Fruit fly (Drosophila melanogaster) whole organism, embryonic: Measurements from ENCODE around the gene CG3604.
A peak's percentile ranks its signal among the peaks of the same experiment; 100 is the strongest.

Experiments used
- ATbp ChIP-seq: fragments of 200-800 bp; sonication (Bioruptor generic); optimal IDR thresholded peaks from 2 replicates; lab custom pipeline; 2017; ENCODE audit warnings: missing biosample characterization, mild to moderate bottlenecking, missing genetic modification characterization, missing genetic modification reagents
- Abd-B ChIP-seq: fragments of 200-800 bp; sonication (Bioruptor generic); optimal IDR thresholded peaks from 2 replicates; lab custom pipeline; 2018; ENCODE audit warnings: missing biosample characterization, mild to moderate bottlenecking, missing genetic modification characterization, moderate library complexity
- Antp ChIP-seq: fragments of 200-800 bp; sonication (Bioruptor generic); optimal IDR thresholded peaks from 3 replicates; lab custom pipeline; 2016; ENCODE audit warnings: missing biosample characterization, missing genetic modification characterization
- BtbVII ChIP-seq: fragments of 200-800 bp; sonication (Bioruptor generic); optimal IDR thresholded peaks from 3 replicates; lab custom pipeline; 2017; ENCODE audit warnings: missing biosample characterization, mild to moderate bottlenecking, missing genetic modification characterization
- C15 ChIP-seq: fragments of 200-800 bp; sonication (Bioruptor generic); IDR thresholded peaks from 3 replicates; pipeline ENCODE4 v1.3.6; 2022; ENCODE audit warnings: missing biosample characterization, missing genetic modification characterization
- CG10209 ChIP-seq: fragments of 200-800 bp; sonication (Bioruptor generic); optimal IDR thresholded peaks from 3 replicates; lab custom pipeline; 2017; ENCODE audit warnings: missing biosample characterization, mild to moderate bottlenecking, missing genetic modification characterization, missing genetic modification reagents
- CG10321 ChIP-seq: fragments of 200-800 bp; sonication (Bioruptor generic); IDR thresholded peaks from 2 replicates; pipeline ENCODE4 v1.3.6; 2022; ENCODE audit warnings: missing biosample characterization, missing genetic modification characterization
- CG11085 ChIP-seq: fragments of 200-800 bp; sonication (Bioruptor generic); IDR thresholded peaks from 2 replicates; pipeline ENCODE4 v1.3.6; 2022; ENCODE audit warnings: missing biosample characterization, missing genetic modification characterization
- CG11695 ChIP-seq: fragments of 200-800 bp; sonication (Bioruptor generic); IDR thresholded peaks from 3 replicates; pipeline ENCODE4 v1.3.6; 2022; ENCODE audit warnings: missing biosample characterization, missing genetic modification characterization
- CG12769 ChIP-seq: fragments of 200-800 bp; sonication (Bioruptor generic); optimal IDR thresholded peaks from 2 replicates; lab custom pipeline; 2019; ENCODE audit warnings: missing biosample characterization, mild to moderate bottlenecking, missing genetic modification characterization, moderate library complexity
- CG13424 ChIP-seq: fragments of 200-800 bp; sonication (Bioruptor generic); optimal IDR thresholded peaks from 2 replicates; lab custom pipeline; 2019; ENCODE audit warnings: missing biosample characterization, mild to moderate bottlenecking, missing genetic modification characterization, moderate library complexity
- CG15011 ChIP-seq: fragments of 200-800 bp; sonication (Bioruptor generic); optimal IDR thresholded peaks from 3 replicates; lab custom pipeline; 2018; ENCODE audit warnings: missing biosample characterization, mild to moderate bottlenecking, missing genetic modification characterization
- CG17385 ChIP-seq: fragments of 200-800 bp; sonication (Bioruptor generic); optimal IDR thresholded peaks from 3 replicates; lab custom pipeline; 2018; ENCODE audit warnings: missing biosample characterization, mild to moderate bottlenecking, missing genetic modification characterization
- CG2678 ChIP-seq: fragments of 200-800 bp; sonication (Bioruptor generic); optimal IDR thresholded peaks from 3 replicates; lab custom pipeline; 2019; ENCODE audit warnings: missing biosample characterization, mild to moderate bottlenecking, missing genetic modification characterization, moderate library complexity
- CG30431 ChIP-seq: fragments of 200-800 bp; sonication (Bioruptor generic); optimal IDR thresholded peaks from 2 replicates; lab custom pipeline; 2017; ENCODE audit warnings: missing biosample characterization, missing genetic modification characterization
- CG4282 ChIP-seq: fragments of 200-800 bp; sonication (Bioruptor generic); optimal IDR thresholded peaks from 2 replicates; lab custom pipeline; 2016; ENCODE audit warnings: missing biosample characterization, missing genetic modification characterization
- CG7839 ChIP-seq: fragments of 200-800 bp; sonication (Bioruptor generic); optimal IDR thresholded peaks from 3 replicates; lab custom pipeline; 2018; ENCODE audit warnings: missing biosample characterization, mild to moderate bottlenecking, missing genetic modification characterization, moderate library complexity
- CG9609 ChIP-seq: fragments of 200-800 bp; sonication (Bioruptor generic); optimal IDR thresholded peaks from 3 replicates; lab custom pipeline; 2016; ENCODE audit warnings: missing biosample characterization, missing genetic modification characterization
- CG9876 ChIP-seq: fragments of 200-800 bp; sonication (Bioruptor generic); optimal IDR thresholded peaks from 2 replicates; lab custom pipeline; 2016; ENCODE audit warnings: missing biosample characterization, missing genetic modification characterization
- Dek ChIP-seq: fragments of 200-800 bp; sonication (Bioruptor generic); optimal IDR thresholded peaks from 3 replicates; lab custom pipeline; 2019; ENCODE audit warnings: missing biosample characterization, mild to moderate bottlenecking, missing genetic modification characterization, moderate library complexity
- Gug ChIP-seq: fragments of 200-800 bp; sonication (Bioruptor generic); IDR thresholded peaks from 4 replicates; pipeline ENCODE4 v1.3.6; 2022; ENCODE audit warnings: missing biosample characterization, missing genetic modification characterization
- HLH3B ChIP-seq: fragments of 200-800 bp; sonication (Bioruptor generic); IDR thresholded peaks from 2 replicates; pipeline ENCODE4 v1.3.6; 2022; ENCODE audit warnings: missing biosample characterization, missing genetic modification characterization
- HLH54F ChIP-seq: fragments of 200-800 bp; sonication (Bioruptor generic); optimal IDR thresholded peaks from 3 replicates; lab custom pipeline; 2016; ENCODE audit warnings: missing biosample characterization, missing genetic modification characterization
- Hey ChIP-seq: fragments of 200-800 bp; sonication (Bioruptor generic); optimal IDR thresholded peaks from 3 replicates; lab custom pipeline; 2018; ENCODE audit warnings: missing biosample characterization, mild to moderate bottlenecking, missing genetic modification characterization
- Hr51 ChIP-seq, 2 experiments: fragments of 200-800 bp; sonication (Bioruptor generic); optimal IDR thresholded peaks; 2 replicates in 1 of 2; 3 replicates in 1 of 2; lab custom pipeline; 2016 to 2018; ENCODE audit warnings: missing biosample characterization in 2 of 2, missing genetic modification characterization in 2 of 2, mild to moderate bottlenecking in 1 of 2, moderate library complexity in 1 of 2
- Med ChIP-seq: fragments of 200-800 bp; sonication (Bioruptor generic); peaks from one replicate; lab custom pipeline; 2016; ENCODE audit warnings: missing biosample characterization, missing genetic modification characterization, mild to moderate bottlenecking, inconsistent platforms, moderate library complexity
- Mrtf ChIP-seq: fragments of 200-800 bp; sonication (Bioruptor generic); IDR thresholded peaks from 3 replicates; pipeline ENCODE4 v1.3.6; 2022; ENCODE audit warnings: missing biosample characterization, missing genetic modification characterization
- NfI ChIP-seq: fragments of 200-800 bp; sonication (Bioruptor generic); optimal IDR thresholded peaks from 3 replicates; lab custom pipeline; 2018; ENCODE audit warnings: missing biosample characterization, mild to moderate bottlenecking, missing genetic modification characterization, moderate library complexity
- Rx ChIP-seq: fragments of 200-800 bp; sonication (Bioruptor generic); IDR thresholded peaks from 2 replicates; pipeline ENCODE4 v1.3.6; 2022; ENCODE audit warnings: missing biosample characterization, missing genetic modification characterization
- ab ChIP-seq: fragments of 200-800 bp; sonication (Bioruptor generic); optimal IDR thresholded peaks from 2 replicates; lab custom pipeline; 2016; ENCODE audit warnings: missing biosample characterization, missing genetic modification characterization
- al ChIP-seq: fragments of 200-800 bp; sonication (Bioruptor generic); IDR thresholded peaks from 2 replicates; pipeline ENCODE4 v1.3.6; 2022; ENCODE audit warnings: missing biosample characterization, missing genetic modification characterization
- ase ChIP-seq: fragments of 200-800 bp; sonication (Bioruptor generic); IDR thresholded peaks from 3 replicates; pipeline ENCODE4 v1.3.6; 2022; ENCODE audit warnings: missing biosample characterization, missing genetic modification characterization
- bcd ChIP-seq: fragments of 200-800 bp; sonication (Bioruptor generic); optimal IDR thresholded peaks from 2 replicates; lab custom pipeline; 2017; ENCODE audit warnings: missing biosample characterization, mild to moderate bottlenecking, missing genetic modification characterization
- cad ChIP-seq: fragments of >200 bp; optimal IDR thresholded peaks from 2 replicates; lab custom pipeline; 2017; ENCODE audit warnings: missing biosample characterization, missing genetic modification characterization
- ems ChIP-seq: fragments of 200-800 bp; sonication (Bioruptor generic); optimal IDR thresholded peaks from 3 replicates; lab custom pipeline; 2016; ENCODE audit warnings: missing biosample characterization, missing genetic modification characterization
- eve ChIP-seq, 2 experiments: fragments of >200 bp; optimal IDR thresholded peaks; 2 replicates each; lab custom pipeline; 2017; ENCODE audit warnings: missing biosample characterization in 2 of 2, missing genetic modification characterization in 2 of 2
- ham ChIP-seq: fragments of 200-800 bp; sonication (Bioruptor generic); IDR thresholded peaks from 2 replicates; pipeline ENCODE4 v1.3.6; 2022; ENCODE audit warnings: missing biosample characterization, missing genetic modification characterization
- her ChIP-seq: fragments of 200-800 bp; sonication (Bioruptor generic); optimal IDR thresholded peaks from 2 replicates; lab custom pipeline; 2016; ENCODE audit warnings: missing biosample characterization, missing genetic modification characterization
- ind ChIP-seq: fragments of 200-800 bp; sonication (Bioruptor generic); optimal IDR thresholded peaks from 3 replicates; lab custom pipeline; 2016; ENCODE audit warnings: missing biosample characterization, missing genetic modification characterization
- ken ChIP-seq: fragments of 200-800 bp; sonication (Bioruptor generic); IDR thresholded peaks from 3 replicates; pipeline ENCODE4 v1.3.6; 2022; ENCODE audit warnings: missing biosample characterization, missing genetic modification characterization
- luna ChIP-seq: fragments of 200-800 bp; sonication (Bioruptor generic); optimal IDR thresholded peaks from 2 replicates; lab custom pipeline; 2016; ENCODE audit warnings: missing biosample characterization, missing genetic modification characterization
- mam ChIP-seq: fragments of 200-800 bp; sonication (Bioruptor generic); optimal IDR thresholded peaks from 3 replicates; lab custom pipeline; 2016; ENCODE audit warnings: missing biosample characterization, missing genetic modification characterization
- pho ChIP-seq: fragments of 200-800 bp; sonication (Bioruptor generic); optimal IDR thresholded peaks from 2 replicates; lab custom pipeline; 2016; ENCODE audit warnings: missing biosample characterization, missing genetic modification characterization
- pzg ChIP-seq: fragments of 200-800 bp; sonication (Bioruptor generic); optimal IDR thresholded peaks from 3 replicates; lab custom pipeline; 2018; ENCODE audit warnings: missing biosample characterization, mild to moderate bottlenecking, missing genetic modification characterization, moderate library complexity
- run ChIP-seq: fragments of 200-800 bp; sonication (Bioruptor generic); optimal IDR thresholded peaks from 3 replicates; lab custom pipeline; 2018; ENCODE audit warnings: missing biosample characterization, mild to moderate bottlenecking, missing genetic modification characterization
- scrt ChIP-seq: fragments of 200-800 bp; sonication (Bioruptor generic); optimal IDR thresholded peaks from 2 replicates; lab custom pipeline; 2018; ENCODE audit warnings: missing biosample characterization, mild to moderate bottlenecking, missing genetic modification characterization, moderate library complexity
- sd ChIP-seq: fragments of 200-800 bp; sonication (Bioruptor generic); optimal IDR thresholded peaks from 3 replicates; lab custom pipeline; 2018; ENCODE audit warnings: missing biosample characterization, mild to moderate bottlenecking, missing genetic modification characterization, moderate library complexity
- slbo ChIP-seq: fragments of 200-800 bp; sonication (Bioruptor generic); IDR thresholded peaks from 2 replicates; pipeline ENCODE4 v1.3.6; 2022; ENCODE audit warnings: missing biosample characterization, missing genetic modification characterization
- tap ChIP-seq: fragments of 200-800 bp; optimal IDR thresholded peaks from 3 replicates; lab custom pipeline; 2019; ENCODE audit warnings: missing biosample characterization, mild to moderate bottlenecking, missing genetic modification characterization, moderate library complexity
- tx ChIP-seq: fragments of 200-800 bp; sonication (Bioruptor generic); optimal IDR thresholded peaks from 2 replicates; lab custom pipeline; 2016; ENCODE audit warnings: missing biosample characterization, missing genetic modification characterization
- vvl ChIP-seq: fragments of 200-800 bp; sonication (Bioruptor generic); IDR thresholded peaks from 2 replicates; pipeline ENCODE4 v1.3.6; 2022; ENCODE audit warnings: missing biosample characterization, missing genetic modification characterization

CG3604 gene

dm6 chr2L:3703260-3703659, 5.6 kb upstream of the CG3604 start, which contains the start of gene CG2816 (continued):
- TF ChIP-seq ems (GFP tag; lab: Kevin White, UChicago) (peak; percentile 68), Hr51 (GFP tag; optimal IDR thresholded peaks at IDR 0.05; lab: Kevin White, UChicago) (peak; percentile 60 to 68), luna (GFP tag; lab: Kevin White, UChicago) (peak; percentile 80), tx (GFP tag; lab: Kevin White, UChicago) (peak; percentile 37), NfI (GFP tag; lab: Kevin White, UChicago) (peak; percentile 78), ab (GFP tag; lab: Kevin White, UChicago) (peak; percentile 47), Antp (GFP tag; lab: Kevin White, UChicago) (peak; percentile 32), CG15011 (GFP tag; lab: Kevin White, UChicago) (no peak), slbo (GFP tag; lab: Robert Waterston, UW) (peak; percentile 95), Med (peak; percentile 91), cad (GFP tag; lab: Kevin White, UChicago) (no peak), run (tag; lab: Kevin White, UChicago) (no peak), tap (tag; lab: Kevin White, UChicago) (peak; percentile 24), Dek (tag; lab: Kevin White, UChicago) (peak; percentile 76), mam (GFP tag; lab: Kevin White, UChicago) (peak; percentile 96), CG2678 (tag; lab: Kevin White, UChicago) (peak; percentile 66), HLH3B (GFP tag; lab: Robert Waterston, UW) (peak; percentile 57), CG10321 (0 out of 2 replicates have a peak, but pooled peaks have one; percentile 13), C15 (GFP tag; lab: Robert Waterston, UW) (0 out of 3 replicates have a peak, but pooled peaks have one; percentile 18), Rx (0 out of 2 replicates have a peak, but pooled peaks have one; percentile 15), ham (GFP tag; lab: Robert Waterston, UW) (peak; percentile 23; the same call in 1 of the 2 replicates), CG10209 (peak; percentile 54), CG9609 (GFP tag; lab: Kevin White, UChicago) (peak; percentile 77), Gug (GFP tag; lab: Robert Waterston, UW) (peak; percentile 54; the same call in 2 of the 4 replicates), ase (peak; percentile 71; the same call in 2 of the 3 replicates), CG12769 (tag; lab: Kevin White, UChicago) (peak; percentile 95), al (GFP tag; lab: Robert Waterston, UW) (peak; percentile 95), ken (GFP tag; lab: Robert Waterston, UW) (peak; percentile 39; the same call in 1 of the 3 replicates), CG13424 (tag; lab: Kevin White, UChicago) (peak; percentile 37), Abd-B (GFP tag; lab: Kevin White, UChicago) (peak; percentile 65), CG7839 (tag; lab: Kevin White, UChicago) (peak; percentile 71), CG11695 (GFP tag; lab: Robert Waterston, UW) (peak; percentile 55; the same call in 2 of the 3 replicates), BtbVII (GFP tag; lab: Kevin White, UChicago) (peak; percentile 33), scrt (peak; percentile 28), pzg (no peak), CG11085 (GFP tag; lab: Robert Waterston, UW) (0 out of 2 replicates have a peak, but pooled peaks have one; percentile 23), vvl (GFP tag; lab: Robert Waterston, UW) (peak; percentile 87; the same call in 1 of the 2 replicates), ATbp (no peak), Hey (tag; lab: Kevin White, UChicago) (peak; percentile 14), HLH54F (peak; percentile 72), ind (GFP tag; lab: Kevin White, UChicago) (peak; percentile 59), CG30431 (GFP tag; lab: Kevin White, UChicago) (peak; percentile 6), Mrtf (GFP tag; lab: Robert Waterston, UW) (peak; percentile 78; the same call in 2 of the 3 replicates), bcd (GFP tag; lab: Kevin White, UChicago) (peak; percentile 38), pho (GFP tag; lab: Kevin White, UChicago) (peak; percentile 88), sd (peak; percentile 61), her (GFP tag; lab: Kevin White, UChicago) (peak; percentile 84), eve (GFP tag; optimal IDR thresholded peaks at IDR 0.05; lab: Kevin White, UChicago) (peak in 1 of 2 experiments; percentile 28), CG9876 (GFP tag; lab: Kevin White, UChicago) (peak; percentile 75), CG17385 (peak; percentile 45), CG4282 (GFP tag; lab: Kevin White, UChicago) (peak; percentile 75)
